Fruit fly (Drosophila melanogaster) whole organism, wandering third instar larva: ENCODE measurements around the gene mbt.

Experiments
- br ChIP-seq: fragments of 200-800 bp; sonication (Bioruptor generic); optimal IDR thresholded peaks from 2 replicates; lab custom pipeline; 2016; ENCODE audit warnings: missing biosample characterization, missing genetic modification characterization
- h ChIP-seq: fragments of 200-800 bp; sonication (Bioruptor generic); optimal IDR thresholded peaks from 3 replicates; lab custom pipeline; 2016; ENCODE audit warnings: missing biosample characterization, mild to moderate bottlenecking, missing genetic modification characterization

- TF ChIP-seq br (GFP tag; lab: Kevin White, UChicago) (no peak), h (no peak)
Measured at dm6 chrX:16654931-16655409, 44.5 kb downstream of the mbt start, which contains the start of the genes Nemp and r.
